Worm (Caenorhabditis elegans): ENCODE results near the gene B0393.4.

- TF ChIP-seq unc-62 (GFP tag; optimal IDR thresholded peaks at IDR 0.05) (no peak), nhr-11 (tag; optimal IDR thresholded peaks at IDR 0.05) (no peak), R02D3.7 (tag; optimal IDR thresholded peaks at IDR 0.05) (no peak), ama-1 (optimal IDR thresholded peaks at IDR 0.05) (no peak), snpc-4 (tag; optimal IDR thresholded peaks at IDR 0.05) (no peak), aly-2 (tag; optimal IDR thresholded peaks at IDR 0.05) (no peak)
These were observed 47.8 kb upstream of the B0393.4 start, which contains the start of gene C38D4.7 for ce11 chrIII:4811195-4811594.

All from whole organism, L3 larva.